Fruit fly (Drosophila melanogaster) whole organism, embryonic: Measurements from ENCODE around the gene swa.
A peak's percentile ranks its signal among the peaks of the same experiment; 100 is the strongest.

Experiments used
- Ada2b ChIP-seq: fragments of 200-800 bp; sonication (Bioruptor generic); IDR thresholded peaks from 2 replicates; pipeline ENCODE4 v1.3.6; 2022; ENCODE audit warnings: missing biosample characterization, missing genetic modification characterization
- Adf1 ChIP-seq: fragments of 200-800 bp; sonication (Bioruptor generic); IDR thresholded peaks from 2 replicates; pipeline ENCODE4 v1.3.6; 2022; ENCODE audit warnings: missing biosample characterization, missing genetic modification characterization
- Antp ChIP-seq: fragments of 200-800 bp; sonication (Bioruptor generic); optimal IDR thresholded peaks from 3 replicates; lab custom pipeline; 2016; ENCODE audit warnings: missing biosample characterization, missing genetic modification characterization
- B-H1 ChIP-seq: fragments of 200-800 bp; sonication (Bioruptor generic); IDR thresholded peaks from 3 replicates; pipeline ENCODE4 v1.3.6; 2022; ENCODE audit warnings: missing biosample characterization, missing genetic modification characterization
- CG1024 ChIP-seq: fragments of 200-800 bp; sonication (Bioruptor generic); IDR thresholded peaks from 2 replicates; pipeline ENCODE4 v1.3.6; 2022; ENCODE audit warnings: missing biosample characterization, missing genetic modification characterization
- CG12659 ChIP-seq: fragments of 200-800 bp; sonication (Bioruptor generic); optimal IDR thresholded peaks from 3 replicates; lab custom pipeline; 2017; ENCODE audit warnings: mild to moderate bottlenecking, missing biosample characterization, missing genetic modification reagents, missing genetic modification characterization
- CG12744 ChIP-seq: fragments of 200-800 bp; sonication (Bioruptor generic); optimal IDR thresholded peaks from 2 replicates; lab custom pipeline; 2016; ENCODE audit warnings: missing biosample characterization, missing genetic modification characterization
- CG12942 ChIP-seq: fragments of 200-800 bp; sonication (Bioruptor generic); optimal IDR thresholded peaks from 3 replicates; lab custom pipeline; 2016; ENCODE audit warnings: missing biosample characterization, missing genetic modification characterization
- CG15011 ChIP-seq: fragments of 200-800 bp; sonication (Bioruptor generic); optimal IDR thresholded peaks from 3 replicates; lab custom pipeline; 2018; ENCODE audit warnings: missing biosample characterization, mild to moderate bottlenecking, missing genetic modification characterization
- CG15073 ChIP-seq: fragments of 200-800 bp; sonication (Bioruptor generic); optimal IDR thresholded peaks from 2 replicates; lab custom pipeline; 2016; ENCODE audit warnings: missing biosample characterization, missing genetic modification characterization
- CG1647 ChIP-seq: fragments of 200-800 bp; sonication (Bioruptor generic); optimal IDR thresholded peaks from 3 replicates; lab custom pipeline; 2016; ENCODE audit warnings: missing biosample characterization, missing genetic modification characterization
- CG17385 ChIP-seq: fragments of 200-800 bp; sonication (Bioruptor generic); optimal IDR thresholded peaks from 3 replicates; lab custom pipeline; 2018; ENCODE audit warnings: missing biosample characterization, mild to moderate bottlenecking, missing genetic modification characterization
- CG1792 ChIP-seq: fragments of 200-800 bp; sonication (Bioruptor generic); optimal IDR thresholded peaks from 2 replicates; lab custom pipeline; 2016; ENCODE audit warnings: missing biosample characterization, missing genetic modification characterization
- CG1832 ChIP-seq: fragments of 200-800 bp; sonication (Bioruptor generic); optimal IDR thresholded peaks from 2 replicates; lab custom pipeline; 2017; ENCODE audit warnings: missing biosample characterization, mild to moderate bottlenecking, missing genetic modification characterization, inconsistent platforms
- CG2712 ChIP-seq: fragments of 200-800 bp; optimal IDR thresholded peaks from 3 replicates; lab custom pipeline; 2019; ENCODE audit warnings: missing biosample characterization, mild to moderate bottlenecking, missing genetic modification characterization, moderate library complexity
- CG2875 ChIP-seq: fragments of 200-800 bp; sonication (Bioruptor generic); optimal IDR thresholded peaks from 2 replicates; lab custom pipeline; 2017; ENCODE audit warnings: missing biosample characterization, mild to moderate bottlenecking, missing genetic modification characterization, missing genetic modification reagents
- CG2889 ChIP-seq: fragments of 200-800 bp; sonication (Bioruptor generic); IDR thresholded peaks from 3 replicates; pipeline ENCODE4 v1.3.6; 2022; ENCODE audit warnings: missing biosample characterization, missing genetic modification characterization
- CG30403 ChIP-seq: fragments of 200-800 bp; sonication (Bioruptor generic); optimal IDR thresholded peaks from 3 replicates; lab custom pipeline; 2016; ENCODE audit warnings: missing biosample characterization, missing genetic modification characterization
- CG3847 ChIP-seq: fragments of 200-800 bp; sonication (Bioruptor generic); IDR thresholded peaks from 2 replicates; pipeline ENCODE4 v1.3.6; 2022; ENCODE audit warnings: missing biosample characterization, missing genetic modification characterization
- CG6683 ChIP-seq: fragments of 200-800 bp; sonication (Bioruptor generic); optimal IDR thresholded peaks from 2 replicates; lab custom pipeline; 2017; ENCODE audit warnings: missing biosample characterization, mild to moderate bottlenecking, missing genetic modification characterization, missing genetic modification reagents
- CG7271 ChIP-seq: fragments of 200-800 bp; sonication (Bioruptor generic); optimal IDR thresholded peaks from 2 replicates; lab custom pipeline; 2018; ENCODE audit warnings: missing biosample characterization, mild to moderate bottlenecking, missing genetic modification characterization, moderate library complexity
- CG7745 ChIP-seq: fragments of 200-800 bp; sonication (Bioruptor generic); optimal IDR thresholded peaks from 2 replicates; lab custom pipeline; 2018; ENCODE audit warnings: missing biosample characterization, mild to moderate bottlenecking, missing genetic modification characterization, moderate library complexity
- CG7987 ChIP-seq: fragments of 200-800 bp; sonication (Bioruptor generic); optimal IDR thresholded peaks from 2 replicates; lab custom pipeline; 2018; ENCODE audit warnings: missing biosample characterization, mild to moderate bottlenecking, missing genetic modification characterization, moderate library complexity
- CG9609 ChIP-seq: fragments of 200-800 bp; sonication (Bioruptor generic); optimal IDR thresholded peaks from 3 replicates; lab custom pipeline; 2016; ENCODE audit warnings: missing biosample characterization, missing genetic modification characterization
- Deaf1 ChIP-seq: fragments of 200-800 bp; optimal IDR thresholded peaks from 3 replicates; lab custom pipeline; 2019; ENCODE audit warnings: missing biosample characterization, mild to moderate bottlenecking, missing genetic modification characterization, moderate library complexity
- Dip2 ChIP-seq: fragments of 200-800 bp; sonication (Bioruptor generic); IDR thresholded peaks from 2 replicates; pipeline ENCODE4 v1.3.6; 2022; ENCODE audit warnings: missing biosample characterization, missing genetic modification characterization
- Dip3 ChIP-seq: fragments of 200-800 bp; sonication (Bioruptor generic); optimal IDR thresholded peaks from 3 replicates; lab custom pipeline; 2016; ENCODE audit warnings: missing biosample characterization, missing genetic modification characterization
- Hr3 ChIP-seq: fragments of 200-800 bp; sonication (Bioruptor generic); optimal IDR thresholded peaks from 3 replicates; lab custom pipeline; 2016; ENCODE audit warnings: missing biosample characterization, missing genetic modification characterization
- TFAM ChIP-seq: fragments of 200-800 bp; sonication (Bioruptor generic); optimal IDR thresholded peaks from 2 replicates; lab custom pipeline; 2017; ENCODE audit warnings: missing biosample characterization, missing genetic modification characterization, inconsistent platforms
- caup ChIP-seq: fragments of 200-800 bp; sonication (Bioruptor generic); optimal IDR thresholded peaks from 3 replicates; lab custom pipeline; 2017; ENCODE audit warnings: missing biosample characterization, mild to moderate bottlenecking, missing genetic modification characterization, moderate library complexity; ENCODE audit not compliant: severe bottlenecking
- chn ChIP-seq: fragments of 200-800 bp; sonication (Bioruptor generic); optimal IDR thresholded peaks from 2 replicates; lab custom pipeline; 2016; ENCODE audit warnings: missing biosample characterization, missing genetic modification characterization
- crc ChIP-seq: fragments of 200-800 bp; sonication (Bioruptor generic); optimal IDR thresholded peaks from 2 replicates; lab custom pipeline; 2016; ENCODE audit warnings: missing biosample characterization, missing genetic modification characterization
- crol ChIP-seq: fragments of 200-800 bp; sonication (Bioruptor generic); IDR thresholded peaks from 2 replicates; pipeline ENCODE4 v1.3.6; 2022; ENCODE audit warnings: missing biosample characterization, missing genetic modification characterization
- ftz-f1 ChIP-seq: fragments of 200-800 bp; sonication (Bioruptor generic); optimal IDR thresholded peaks from 2 replicates; lab custom pipeline; 2016; ENCODE audit warnings: missing biosample characterization, missing genetic modification characterization
- kni ChIP-seq: fragments of 200-800 bp; sonication (Bioruptor generic); optimal IDR thresholded peaks from 3 replicates; lab custom pipeline; 2017; ENCODE audit warnings: mild to moderate bottlenecking, missing biosample characterization, missing genetic modification reagents, missing genetic modification characterization
- lab ChIP-seq: fragments of 200-800 bp; sonication (Bioruptor generic); optimal IDR thresholded peaks from 3 replicates; lab custom pipeline; 2017; ENCODE audit warnings: missing biosample characterization, missing genetic modification characterization, mild to moderate bottlenecking, moderate library complexity, missing genetic modification reagents
- mld ChIP-seq: fragments of 200-800 bp; sonication (Bioruptor generic); IDR thresholded peaks from 3 replicates; pipeline ENCODE4 v1.3.6; 2022; ENCODE audit warnings: missing biosample characterization, missing genetic modification characterization; ENCODE audit not compliant: partially characterized antibody
- nau ChIP-seq: fragments of 200-800 bp; sonication (Bioruptor generic); optimal IDR thresholded peaks from 3 replicates; lab custom pipeline; 2017; ENCODE audit warnings: missing biosample characterization, mild to moderate bottlenecking, missing genetic modification characterization, missing genetic modification reagents
- nmo ChIP-seq: fragments of 200-800 bp; sonication (Bioruptor generic); optimal IDR thresholded peaks from 2 replicates; lab custom pipeline; 2018; ENCODE audit warnings: missing biosample characterization, mild to moderate bottlenecking, missing genetic modification characterization, moderate library complexity
- sens-2 ChIP-seq: fragments of 200-800 bp; sonication (Bioruptor generic); IDR thresholded peaks from 2 replicates; pipeline ENCODE4 v1.3.6; 2022; ENCODE audit warnings: missing biosample characterization, missing genetic modification characterization
- seq ChIP-seq: fragments of 200-800 bp; sonication (Bioruptor generic); IDR thresholded peaks from 2 replicates; pipeline ENCODE4 v1.3.6; 2022; ENCODE audit warnings: missing biosample characterization, missing genetic modification characterization
- shn ChIP-seq: fragments of 200-800 bp; sonication (Bioruptor generic); optimal IDR thresholded peaks from 3 replicates; lab custom pipeline; 2016; ENCODE audit warnings: missing biosample characterization, missing genetic modification characterization
- sug ChIP-seq: fragments of 200-800 bp; optimal IDR thresholded peaks from 2 replicates; lab custom pipeline; 2019; ENCODE audit warnings: missing biosample characterization, mild to moderate bottlenecking, missing genetic modification characterization, moderate library complexity
- unc-4 ChIP-seq: fragments of 200-800 bp; sonication (Bioruptor generic); IDR thresholded peaks from 2 replicates; pipeline ENCODE4 v1.3.6; 2022; ENCODE audit warnings: missing biosample characterization, missing genetic modification characterization; ENCODE audit not compliant: partially characterized antibody
- zf30C ChIP-seq: fragments of 200-800 bp; sonication (Bioruptor generic); optimal IDR thresholded peaks from 3 replicates; lab custom pipeline; 2018; ENCODE audit warnings: missing biosample characterization, mild to moderate bottlenecking, missing genetic modification characterization

Gene swa

dm6 chrX:6346926-6347367, 18.6 kb downstream of the swa start, which contains the start of gene CG3847 (continued):
- TF ChIP-seq nau (GFP tag; lab: Kevin White, UChicago) = peak; percentile 11
- TF ChIP-seq CG9609 (GFP tag; lab: Kevin White, UChicago) = peak; percentile 29
- peak; percentile 78 for TF ChIP-seq CG1832 (GFP tag; lab: Kevin White, UChicago)
- TF ChIP-seq CG3847 (GFP tag; lab: Robert Waterston, UW) = peak; percentile 99
- TF ChIP-seq zf30C (GFP tag; lab: Kevin White, UChicago) = no peak
- TF ChIP-seq CG7271 (tag; lab: Kevin White, UChicago) = peak; percentile 55
- no peak for TF ChIP-seq CG15073
- no peak for TF ChIP-seq B-H1
- no peak for TF ChIP-seq CG7745
- peak; percentile 64 for TF ChIP-seq Adf1 (GFP tag; lab: Robert Waterston, UW)

DNA sequence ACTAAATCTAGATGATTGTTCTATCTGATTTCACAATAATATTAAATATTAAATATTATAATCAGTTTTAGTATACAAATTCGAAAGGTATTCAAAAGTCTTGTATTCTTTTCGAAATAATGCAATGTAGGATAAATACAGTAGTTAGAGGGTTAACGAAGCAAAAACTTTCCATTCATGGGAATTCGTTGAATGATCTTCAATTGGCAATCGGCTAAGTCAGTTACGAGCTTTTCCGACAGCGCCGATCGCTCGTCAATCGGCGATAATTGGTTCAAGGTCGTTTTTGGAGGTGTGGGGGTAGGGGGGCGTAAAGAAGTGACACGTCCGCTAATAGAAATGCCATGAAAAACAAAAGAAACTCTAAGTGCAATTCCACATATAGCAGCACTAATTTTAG, 19.4 kb downstream of the swa start:
- TF ChIP-seq Antp = no peak
- peak; percentile 56 for TF ChIP-seq Deaf1 (tag; lab: Kevin White, UChicago)

- TF ChIP-seq nmo (no peak), CG17385 (no peak), crol (GFP tag; lab: Robert Waterston, UW) (peak; percentile 81), CG12744 (GFP tag; lab: Kevin White, UChicago) (no peak), kni (GFP tag; lab: Kevin White, UChicago) (no peak), lab (GFP tag; lab: Kevin White, UChicago) (peak; percentile 54), mld (no peak), CG2889 (GFP tag; lab: Robert Waterston, UW) (no peak), crc (GFP tag; lab: Kevin White, UChicago) (no peak), CG15011 (GFP tag; lab: Kevin White, UChicago) (no peak), sug (tag; lab: Kevin White, UChicago) (peak; percentile 63), chn (GFP tag; lab: Kevin White, UChicago) (no peak)
These were observed 20.9 kb downstream of the swa start for dm6 chrX:6344538-6345074.

- TF ChIP-seq CG6683 (GFP tag; lab: Kevin White, UChicago) (no peak), CG1647 (no peak), Hr3 (no peak), CG7987 (GFP tag; lab: Kevin White, UChicago) (no peak), CG1024 (GFP tag; lab: Robert Waterston, UW) (no peak), CG1792 (GFP tag; lab: Kevin White, UChicago) (no peak), CG30403 (peak; percentile 7), CG12659 (no peak), ftz-f1 (GFP tag; lab: Kevin White, UChicago) (no peak), CG2712 (peak; percentile 12), Ada2b (GFP tag; lab: Robert Waterston, UW) (peak; percentile 25; the same call in 1 of the 2 replicates), TFAM (GFP tag; lab: Kevin White, UChicago) (no peak), sens-2 (GFP tag; lab: Robert Waterston, UW) (peak; percentile 57), Dip2 (GFP tag; lab: Robert Waterston, UW) (no peak), caup (GFP tag; lab: Kevin White, UChicago) (no peak), shn (GFP tag; lab: Kevin White, UChicago) (no peak), unc-4 (GFP tag; lab: Robert Waterston, UW) (no peak), Dip3 (GFP tag; lab: Kevin White, UChicago) (no peak), zf30C (GFP tag; lab: Kevin White, UChicago) (no peak), seq (GFP tag; lab: Robert Waterston, UW) (no peak), CG12942 (GFP tag; lab: Kevin White, UChicago) (no peak), CG2875 (GFP tag; lab: Kevin White, UChicago) (peak; percentile 11)
These were observed 21.5 kb downstream of the swa start for dm6 chrX:6343786-6344537.
